Worm (Caenorhabditis elegans) whole organism, L4/young adult: ENCODE data around the gene snrp-3.

ENCODE experiments used
- W03F9.2 ChIP-seq: fragments of 150-350 bp; optimal IDR thresholded peaks from 2 replicates; lab custom pipeline; 2014; ENCODE audit warnings: missing biosample characterization, missing genetic modification characterization
- him-1 ChIP-seq: sonication (generic microtip); optimal IDR thresholded peaks from 2 replicates; lab custom pipeline; 2016; ENCODE audit warnings: missing genotype, missing genetic modification reagents, missing genetic modification characterization, missing compliant biosample characterization

ce11 chrIV:8705504-8705903 is 17.9 kb upstream of the snrp-3 start, which contains the start of gene H23L24.4:
- no peak for TF ChIP-seq him-1 (tag; lab: Kevin White, UChicago)
- no peak for TF ChIP-seq W03F9.2 (tag; lab: Kevin White, UChicago)
